Worm (Caenorhabditis elegans) whole organism, mixed stage, embryonic: Measurements from ENCODE around the gene npp-19.

ENCODE experiments used
- lsy-2 ChIP-seq: fragments of 150-350 bp; optimal IDR thresholded peaks from 2 replicates; lab custom pipeline; 2014; ENCODE audit warnings: missing biosample characterization, missing genetic modification characterization
- snpc-4 ChIP-seq: fragments of 150-350 bp; optimal IDR thresholded peaks from 2 replicates; lab custom pipeline; 2014; ENCODE audit warnings: missing biosample characterization, missing genetic modification characterization

DNA sequence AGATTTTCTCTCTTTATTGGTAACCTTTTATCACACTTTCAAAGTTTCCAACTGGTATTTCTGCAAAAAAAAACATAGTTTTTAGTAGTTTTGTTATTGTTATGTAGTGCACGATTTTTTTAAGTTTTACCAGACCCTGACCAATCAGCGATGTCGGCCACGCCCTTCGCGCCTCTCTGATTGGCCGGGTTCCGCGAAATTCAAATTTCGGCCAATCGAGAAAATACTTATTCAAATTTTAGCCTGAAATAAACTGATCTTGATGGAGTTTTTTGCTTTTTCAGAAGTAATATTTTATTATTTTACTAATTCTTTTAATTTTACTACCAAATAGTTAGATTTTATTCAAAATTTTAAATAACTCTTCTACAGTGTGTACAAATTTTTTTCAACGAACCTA, 6.6 kb upstream of the npp-19 start:
- TF ChIP-seq lsy-2 (tag; lab: Kevin White, UChicago), result no peak
- no peak for TF ChIP-seq snpc-4 (tag; lab: Kevin White, UChicago)
